Worm (Caenorhabditis elegans): ENCODE results near the gene str-64.

ce11 chrV:3241175-3241574, 41.9 kb upstream of the str-64 start, which contains the start of gene srj-11:
- no peak for TF ChIP-seq tab-1 (GFP tag; IDR thresholded peaks at IDR 0.05)
- no peak for TF ChIP-seq cog-1 (tag; optimal IDR thresholded peaks at IDR 0.05)
- TF ChIP-seq ztf-29 (GFP tag; IDR thresholded peaks at IDR 0.05), result no peak
- TF ChIP-seq T22C8.4 (GFP tag; IDR thresholded peaks at IDR 0.05), result no peak
- no peak for TF ChIP-seq ztf-23 (GFP tag; IDR thresholded peaks at IDR 0.05)
- no peak for TF ChIP-seq flt-1 (GFP tag; IDR thresholded peaks at IDR 0.05)
- no peak for TF ChIP-seq klf-2 (GFP tag; conservative IDR thresholded peaks at IDR 0.05)
